Fruit fly (Drosophila melanogaster): ENCODE data around the gene CG33310.

Gene CG33310

dm6 chr2L:15026582-15026981 lies at the start of gene CG33310:
TSS of gene CG33310 (plus strand) at chr2L:15026882.
- TF ChIP-seq ttk (optimal IDR thresholded peaks at IDR 0.05) (no peak), Myc (optimal IDR thresholded peaks at IDR 0.05) (no peak), h (optimal IDR thresholded peaks at IDR 0.05) (no peak), psq (optimal IDR thresholded peaks at IDR 0.05) (no peak), insv (optimal IDR thresholded peaks at IDR 0.05) (no peak), Sin3A (optimal IDR thresholded peaks at IDR 0.05) (no peak)

dm6 chr2L:14992889-14993288 lies 33.8 kb upstream of the CG33310 start:
- TF ChIP-seq Sin3A (optimal IDR thresholded peaks at IDR 0.05) (no peak), Myc (optimal IDR thresholded peaks at IDR 0.05) (no peak), h (optimal IDR thresholded peaks at IDR 0.05) (no peak), insv (optimal IDR thresholded peaks at IDR 0.05) (no peak), ttk (optimal IDR thresholded peaks at IDR 0.05) (no peak), psq (optimal IDR thresholded peaks at IDR 0.05) (no peak)

- TF ChIP-seq Myc (optimal IDR thresholded peaks at IDR 0.05) = no peak
- TF ChIP-seq insv (optimal IDR thresholded peaks at IDR 0.05) = no peak
- TF ChIP-seq ttk (optimal IDR thresholded peaks at IDR 0.05) = no peak
- no peak for TF ChIP-seq h (optimal IDR thresholded peaks at IDR 0.05)
- TF ChIP-seq Sin3A (optimal IDR thresholded peaks at IDR 0.05) = no peak
- no peak for TF ChIP-seq psq (optimal IDR thresholded peaks at IDR 0.05)
Measured at dm6 chr2L:14994834-14995506, 31.7 kb upstream of the CG33310 start.

- no peak for TF ChIP-seq insv (optimal IDR thresholded peaks at IDR 0.05)
Measured at dm6 chr2L:14995594-14996463, 30.9 kb upstream of the CG33310 start.

dm6 chr2L:14997370-14997769 lies 29.3 kb upstream of the CG33310 start, which contains the start of gene mol:
TSS of gene mol (minus strand) at chr2L:14997559.
- TF ChIP-seq psq (optimal IDR thresholded peaks at IDR 0.05) = no peak
- no peak for TF ChIP-seq Myc (optimal IDR thresholded peaks at IDR 0.05)
- TF ChIP-seq Sin3A (optimal IDR thresholded peaks at IDR 0.05) = no peak
- TF ChIP-seq insv (optimal IDR thresholded peaks at IDR 0.05) = no peak

dm6 chr2L:15000360-15000759 lies 26.3 kb upstream of the CG33310 start:
- TF ChIP-seq ttk (optimal IDR thresholded peaks at IDR 0.05) = no peak
- no peak for TF ChIP-seq Sin3A (optimal IDR thresholded peaks at IDR 0.05)
- no peak for TF ChIP-seq psq (optimal IDR thresholded peaks at IDR 0.05)

- no peak for TF ChIP-seq psq (optimal IDR thresholded peaks at IDR 0.05)
- no peak for TF ChIP-seq Myc (optimal IDR thresholded peaks at IDR 0.05)
- TF ChIP-seq h (optimal IDR thresholded peaks at IDR 0.05) = no peak
- no peak for TF ChIP-seq ttk (optimal IDR thresholded peaks at IDR 0.05)
- TF ChIP-seq insv (optimal IDR thresholded peaks at IDR 0.05) = no peak
- no peak for TF ChIP-seq Sin3A (optimal IDR thresholded peaks at IDR 0.05)
Measured at dm6 chr2L:15001847-15002246, 24.8 kb upstream of the CG33310 start.

- TF ChIP-seq h (optimal IDR thresholded peaks at IDR 0.05) = no peak
Measured at dm6 chr2L:15005505-15005904, 21.2 kb upstream of the CG33310 start, which contains the start of gene DCTN5-p25. TSS of gene DCTN5-p25 (plus strand) at chr2L:15005733.

- no peak for TF ChIP-seq Myc (optimal IDR thresholded peaks at IDR 0.05)
- TF ChIP-seq insv (optimal IDR thresholded peaks at IDR 0.05) = no peak
- no peak for TF ChIP-seq ttk (optimal IDR thresholded peaks at IDR 0.05)
- TF ChIP-seq h (optimal IDR thresholded peaks at IDR 0.05) = no peak
Measured at dm6 chr2L:15007331-15007863, 19.3 kb upstream of the CG33310 start, which contains the start of the genes Ankrd49 and NC2beta. TSS of gene Ankrd49 (minus strand) at chr2L:15007431. TSS of gene NC2beta (plus strand) at chr2L:15007813.

- no peak for TF ChIP-seq Myc (optimal IDR thresholded peaks at IDR 0.05)
- no peak for TF ChIP-seq ttk (optimal IDR thresholded peaks at IDR 0.05)
- no peak for TF ChIP-seq psq (optimal IDR thresholded peaks at IDR 0.05)
- no peak for TF ChIP-seq insv (optimal IDR thresholded peaks at IDR 0.05)
- TF ChIP-seq Sin3A (optimal IDR thresholded peaks at IDR 0.05) = no peak
- TF ChIP-seq h (optimal IDR thresholded peaks at IDR 0.05) = no peak
Measured at dm6 chr2L:15008034-15008433, 18.6 kb upstream of the CG33310 start.

- TF ChIP-seq Myc (optimal IDR thresholded peaks at IDR 0.05) = no peak
- no peak for TF ChIP-seq h (optimal IDR thresholded peaks at IDR 0.05)
- no peak for TF ChIP-seq psq (optimal IDR thresholded peaks at IDR 0.05)
- TF ChIP-seq insv (optimal IDR thresholded peaks at IDR 0.05) = no peak
- TF ChIP-seq ttk (optimal IDR thresholded peaks at IDR 0.05) = no peak
Measured at dm6 chr2L:15009703-15010102, 17.0 kb upstream of the CG33310 start, which contains the start of the genes THG and Rnmt. TSS of gene THG (minus strand) at chr2L:15009724. TSS of gene Rnmt (plus strand) at chr2L:15009939.

dm6 chr2L:15011779-15012178 lies 14.9 kb upstream of the CG33310 start:
- TF ChIP-seq psq (optimal IDR thresholded peaks at IDR 0.05) = no peak
- TF ChIP-seq h (optimal IDR thresholded peaks at IDR 0.05) = no peak
- TF ChIP-seq Myc (optimal IDR thresholded peaks at IDR 0.05) = no peak
- no peak for TF ChIP-seq Sin3A (optimal IDR thresholded peaks at IDR 0.05)
- TF ChIP-seq insv (optimal IDR thresholded peaks at IDR 0.05) = no peak
- no peak for TF ChIP-seq ttk (optimal IDR thresholded peaks at IDR 0.05)
